Worm (Caenorhabditis elegans) whole organism, late embryonic: ENCODE data around the gene fbxa-31.

Experiments
- ahr-1 ChIP-seq: sonication (generic microtip); optimal IDR thresholded peaks from 2 replicates; lab custom pipeline; 2016; ENCODE audit warnings: missing genetic modification characterization, missing compliant biosample characterization
- nfya-1 ChIP-seq: sonication (generic microtip); optimal IDR thresholded peaks from 2 replicates; lab custom pipeline; 2017; ENCODE audit warnings: missing genetic modification characterization, mild to moderate bottlenecking, missing compliant biosample characterization, antibody characterized with exemption, moderate library complexity
- pat-9 ChIP-seq: fragments of 200-800 bp; sonication (Bioruptor generic); optimal IDR thresholded peaks from 2 replicates; lab custom pipeline; 2018; ENCODE audit warnings: mild to moderate bottlenecking, missing genetic modification characterization, moderate library complexity, missing compliant biosample characterization
- pqm-1 ChIP-seq: sonication (generic microtip); optimal IDR thresholded peaks from 2 replicates; lab custom pipeline; 2016; ENCODE audit warnings: missing genetic modification characterization, missing compliant biosample characterization

DNA sequence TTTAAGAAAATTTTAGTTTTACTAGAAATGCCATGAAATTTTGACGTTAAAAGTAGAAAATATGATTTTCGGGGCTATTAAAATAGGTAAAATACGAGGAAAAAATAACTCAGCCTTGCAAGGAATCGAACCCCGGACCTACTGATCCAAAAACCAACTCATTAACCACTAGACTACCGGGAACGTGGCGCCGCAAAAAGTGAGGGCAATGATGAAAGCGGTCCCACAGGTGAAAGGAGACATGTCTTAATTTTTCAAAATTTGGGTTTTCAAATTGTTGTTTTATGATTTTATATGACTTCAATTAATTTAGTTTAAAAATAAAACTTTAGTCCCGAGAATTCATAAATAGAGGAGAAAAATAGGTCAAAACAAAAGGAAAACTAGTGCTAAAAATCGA lies 40.6 kb downstream of the fbxa-31 start:
- TF ChIP-seq nfya-1 (no peak), pqm-1 (no peak), pat-9 (tag; lab: Kevin White, UChicago) (no peak), ahr-1 (tag; lab: Kevin White, UChicago) (no peak)
